Fruit fly (Drosophila melanogaster) whole organism, embryonic: ENCODE measurements around the gene CG31792.

Source experiments
- Awh ChIP-seq: fragments of 200-800 bp; sonication (Bioruptor generic); IDR thresholded peaks from 2 replicates; pipeline ENCODE4, ENCODE4 v1.3.6; 2022; ENCODE audit warnings: missing biosample characterization, missing genetic modification characterization
- BtbVII ChIP-seq: fragments of 200-800 bp; sonication (Bioruptor generic); optimal IDR thresholded peaks from 3 replicates; lab custom pipeline; 2017; ENCODE audit warnings: missing biosample characterization, mild to moderate bottlenecking, missing genetic modification characterization
- CG13624 ChIP-seq: fragments of 200-800 bp; sonication (Bioruptor generic); optimal IDR thresholded peaks from 2 replicates; lab custom pipeline; 2016; ENCODE audit warnings: missing biosample characterization, missing genetic modification characterization
- CG15479 ChIP-seq: fragments of 200-800 bp; sonication (Bioruptor generic); optimal IDR thresholded peaks from 3 replicates; lab custom pipeline; 2019; ENCODE audit warnings: missing biosample characterization, mild to moderate bottlenecking, missing genetic modification characterization, moderate library complexity
- CG15601 ChIP-seq: fragments of 200-800 bp; sonication (Bioruptor generic); optimal IDR thresholded peaks from 3 replicates; lab custom pipeline; 2019; ENCODE audit warnings: missing biosample characterization, mild to moderate bottlenecking, missing genetic modification characterization, moderate library complexity
- CG16815 ChIP-seq: fragments of 200-800 bp; sonication (Bioruptor generic); optimal IDR thresholded peaks from 3 replicates; lab custom pipeline; 2017; ENCODE audit warnings: missing biosample characterization, mild to moderate bottlenecking, missing genetic modification characterization
- CG16863 ChIP-seq: fragments of 200-800 bp; sonication (Bioruptor generic); optimal IDR thresholded peaks from 3 replicates; lab custom pipeline; 2016; ENCODE audit warnings: missing biosample characterization, missing genetic modification characterization
- CG17912 ChIP-seq: fragments of 200-800 bp; sonication (Bioruptor generic); optimal IDR thresholded peaks from 2 replicates; lab custom pipeline; 2018; ENCODE audit warnings: missing biosample characterization, mild to moderate bottlenecking, missing genetic modification characterization
- CG18011 ChIP-seq: fragments of 200-800 bp; sonication (Bioruptor generic); optimal IDR thresholded peaks from 2 replicates; lab custom pipeline; 2017; ENCODE audit warnings: missing biosample characterization, missing genetic modification characterization, mild to moderate bottlenecking, moderate library complexity, missing genotype
- CG18262 ChIP-seq: fragments of 200-800 bp; optimal IDR thresholded peaks from 3 replicates; lab custom pipeline; 2019; ENCODE audit warnings: missing biosample characterization, mild to moderate bottlenecking, missing genetic modification characterization, moderate library complexity
- CG2875 ChIP-seq: fragments of 200-800 bp; sonication (Bioruptor generic); optimal IDR thresholded peaks from 2 replicates; lab custom pipeline; 2017; ENCODE audit warnings: missing biosample characterization, mild to moderate bottlenecking, missing genetic modification characterization, missing genetic modification reagents
- CG3726 ChIP-seq: fragments of 200-800 bp; sonication (Bioruptor generic); IDR thresholded peaks from 3 replicates; pipeline ENCODE4, ENCODE4 v1.3.6; 2022; ENCODE audit warnings: missing biosample characterization, missing genetic modification characterization
- CG43689 ChIP-seq: fragments of 200-800 bp; sonication (Bioruptor generic); IDR thresholded peaks from 2 replicates; pipeline ENCODE4 v1.3.6; 2022; ENCODE audit warnings: missing biosample characterization, missing genetic modification characterization
- CG6791 ChIP-seq: fragments of 200-800 bp; sonication (Bioruptor generic); IDR thresholded peaks from 3 replicates; pipeline ENCODE4 v1.3.6; 2022; ENCODE audit warnings: missing biosample characterization, missing genetic modification characterization; ENCODE audit not compliant: partially characterized antibody
- CG7271 ChIP-seq: fragments of 200-800 bp; sonication (Bioruptor generic); optimal IDR thresholded peaks from 2 replicates; lab custom pipeline; 2018; ENCODE audit warnings: missing biosample characterization, mild to moderate bottlenecking, missing genetic modification characterization, moderate library complexity
- CG7556 ChIP-seq: fragments of 200-800 bp; sonication (Bioruptor generic); optimal IDR thresholded peaks from 2 replicates; lab custom pipeline; 2017; ENCODE audit warnings: missing biosample characterization, mild to moderate bottlenecking, missing genetic modification characterization
- CG8944 ChIP-seq: fragments of 200-800 bp; sonication (Bioruptor generic); optimal IDR thresholded peaks from 3 replicates; lab custom pipeline; 2016; ENCODE audit warnings: missing biosample characterization, missing genetic modification characterization
- CG9932 ChIP-seq: fragments of 200-800 bp; sonication (Bioruptor generic); IDR thresholded peaks from 2 replicates; pipeline ENCODE4 v1.3.6; 2022; ENCODE audit warnings: missing biosample characterization, missing genetic modification characterization
- Dbx ChIP-seq: fragments of 200-800 bp; sonication (Bioruptor generic); IDR thresholded peaks from 3 replicates; pipeline ENCODE4 v1.3.6; 2022; ENCODE audit warnings: missing biosample characterization, missing genetic modification characterization
- Doc2 ChIP-seq: fragments of 200-800 bp; sonication (Bioruptor generic); IDR thresholded peaks from 2 replicates; pipeline ENCODE4 v1.3.6; 2022; ENCODE audit warnings: missing biosample characterization, missing genetic modification characterization
- Dp ChIP-seq: fragments of 200-800 bp; sonication (Bioruptor generic); optimal IDR thresholded peaks from 2 replicates; lab custom pipeline; 2018; ENCODE audit warnings: missing biosample characterization, mild to moderate bottlenecking, missing genetic modification characterization, moderate library complexity
- Ets97D ChIP-seq: fragments of 200-800 bp; sonication (Bioruptor generic); optimal IDR thresholded peaks from 3 replicates; lab custom pipeline; 2016; ENCODE audit warnings: missing biosample characterization, missing genetic modification characterization
- Fer3 ChIP-seq: fragments of 200-800 bp; sonication (Bioruptor generic); optimal IDR thresholded peaks from 2 replicates; lab custom pipeline; 2018; ENCODE audit warnings: missing biosample characterization, mild to moderate bottlenecking, missing genetic modification characterization, moderate library complexity
- HLH3B ChIP-seq: fragments of 200-800 bp; sonication (Bioruptor generic); IDR thresholded peaks from 2 replicates; pipeline ENCODE4 v1.3.6; 2022; ENCODE audit warnings: missing biosample characterization, missing genetic modification characterization
- HmgZ ChIP-seq: fragments of 200-800 bp; sonication (Bioruptor generic); optimal IDR thresholded peaks from 2 replicates; lab custom pipeline; 2018; ENCODE audit warnings: missing biosample characterization, mild to moderate bottlenecking, missing genetic modification characterization
- Hmx ChIP-seq: fragments of 200-800 bp; sonication (Bioruptor generic); optimal IDR thresholded peaks from 2 replicates; lab custom pipeline; 2016; ENCODE audit warnings: missing biosample characterization, missing genetic modification characterization
- Hr51 ChIP-seq, 2 experiments: fragments of 200-800 bp; sonication (Bioruptor generic); optimal IDR thresholded peaks; 2 replicates in 1 of 2; 3 replicates in 1 of 2; lab custom pipeline; 2016 to 2018; ENCODE audit warnings: missing biosample characterization in 2 of 2, missing genetic modification characterization in 2 of 2, mild to moderate bottlenecking in 1 of 2, moderate library complexity in 1 of 2
- Meics ChIP-seq: fragments of 200-800 bp; sonication (Bioruptor generic); optimal IDR thresholded peaks from 2 replicates; lab custom pipeline; 2017; ENCODE audit warnings: missing biosample characterization, mild to moderate bottlenecking, missing genetic modification characterization
- NC2α ChIP-seq: fragments of 200-800 bp; sonication (Bioruptor generic); optimal IDR thresholded peaks from 2 replicates; lab custom pipeline; 2016; ENCODE audit warnings: missing biosample characterization, missing genetic modification characterization
- NfI ChIP-seq: fragments of 200-800 bp; sonication (Bioruptor generic); optimal IDR thresholded peaks from 3 replicates; lab custom pipeline; 2018; ENCODE audit warnings: missing biosample characterization, mild to moderate bottlenecking, missing genetic modification characterization, moderate library complexity
- Ptx1 ChIP-seq: fragments of 200-800 bp; sonication (Bioruptor generic); IDR thresholded peaks from 2 replicates; pipeline ENCODE4 v1.3.6; 2022; ENCODE audit warnings: missing biosample characterization, missing genetic modification characterization
- Rfx ChIP-seq: fragments of 200-800 bp; sonication (Bioruptor generic); IDR thresholded peaks from 2 replicates; pipeline ENCODE4 v1.3.6; 2022; ENCODE audit warnings: missing biosample characterization, missing genetic modification characterization
- Sry-δ ChIP-seq: fragments of 200-800 bp; sonication (Bioruptor generic); optimal IDR thresholded peaks from 2 replicates; lab custom pipeline; 2016; ENCODE audit warnings: missing biosample characterization, missing genetic modification characterization
- Xrp1 ChIP-seq: fragments of 200-800 bp; sonication (Bioruptor generic); IDR thresholded peaks from 2 replicates; pipeline ENCODE4 v1.3.6; 2022; ENCODE audit warnings: missing biosample characterization, missing genetic modification characterization
- ara ChIP-seq: fragments of 200-800 bp; sonication (Bioruptor generic); IDR thresholded peaks from 2 replicates; pipeline ENCODE4 v1.3.6; 2022; ENCODE audit warnings: missing biosample characterization, missing genetic modification characterization
- dmrt11E ChIP-seq: fragments of 200-800 bp; sonication (Bioruptor generic); optimal IDR thresholded peaks from 3 replicates; lab custom pipeline; 2018; ENCODE audit warnings: missing biosample characterization, mild to moderate bottlenecking, missing genetic modification characterization, moderate library complexity
- gsb-n ChIP-seq: fragments of 200-800 bp; sonication (Bioruptor generic); optimal IDR thresholded peaks from 3 replicates; lab custom pipeline; 2018; ENCODE audit warnings: missing biosample characterization, mild to moderate bottlenecking, missing genetic modification characterization
- klu ChIP-seq: fragments of 200-800 bp; sonication (Bioruptor generic); IDR thresholded peaks from 2 replicates; pipeline ENCODE4 v1.3.6; 2022; ENCODE audit warnings: missing biosample characterization, missing genetic modification characterization
- lab ChIP-seq: fragments of 200-800 bp; sonication (Bioruptor generic); optimal IDR thresholded peaks from 3 replicates; lab custom pipeline; 2017; ENCODE audit warnings: missing biosample characterization, missing genetic modification characterization, mild to moderate bottlenecking, moderate library complexity, missing genetic modification reagents
- peb ChIP-seq: fragments of 200-800 bp; sonication (Bioruptor generic); IDR thresholded peaks from 2 replicates; pipeline ENCODE4 v1.3.6; 2022; ENCODE audit warnings: missing biosample characterization, missing genetic modification characterization
- pita ChIP-seq: fragments of 200-800 bp; sonication (Bioruptor generic); optimal IDR thresholded peaks from 2 replicates; lab custom pipeline; 2017; ENCODE audit warnings: missing biosample characterization, mild to moderate bottlenecking, missing genetic modification characterization
- prd ChIP-seq, 3 experiments: fragments of >200 bp in 2 of 3; fragments of 200-800 bp in 1 of 3; sonication (Bioruptor generic) in 1 of 3; optimal IDR thresholded peaks in 2 of 3; IDR thresholded peaks in 1 of 3; 2 replicates in 2 of 3; 3 replicates in 1 of 3; pipeline versions ENCODE4 v1.3.6 to Lab custom; 2017 to 2022; ENCODE audit warnings: missing biosample characterization in 1 of 3, missing genetic modification characterization in 1 of 3
- sisA ChIP-seq: fragments of 200-800 bp; sonication (Bioruptor generic); IDR thresholded peaks from 2 replicates; pipeline ENCODE4 v1.3.6; 2022; ENCODE audit warnings: missing biosample characterization, missing genetic modification characterization
- slp2 ChIP-seq: fragments of 200-800 bp; sonication (Bioruptor generic); optimal IDR thresholded peaks from 2 replicates; lab custom pipeline; 2016; ENCODE audit warnings: missing biosample characterization, missing genetic modification characterization
- ssp ChIP-seq: fragments of 200-800 bp; sonication (Bioruptor generic); IDR thresholded peaks from 2 replicates; pipeline ENCODE4 v1.3.6; 2022; ENCODE audit warnings: missing biosample characterization, missing genetic modification characterization
- toy ChIP-seq: fragments of 200-800 bp; sonication (Bioruptor generic); IDR thresholded peaks from 2 replicates; pipeline ENCODE4 v1.3.6; 2022; ENCODE audit warnings: missing biosample characterization, missing genetic modification characterization
- unpg ChIP-seq: fragments of 200-800 bp; sonication (Bioruptor generic); optimal IDR thresholded peaks from 3 replicates; lab custom pipeline; 2018; ENCODE audit warnings: missing biosample characterization, mild to moderate bottlenecking, missing genetic modification characterization, moderate library complexity
- vvl ChIP-seq: fragments of 200-800 bp; sonication (Bioruptor generic); IDR thresholded peaks from 2 replicates; pipeline ENCODE4 v1.3.6; 2022; ENCODE audit warnings: missing biosample characterization, missing genetic modification characterization
- wdn ChIP-seq: fragments of 200-800 bp; sonication (Bioruptor generic); IDR thresholded peaks from 2 replicates; pipeline ENCODE4 v1.3.6; 2022; ENCODE audit warnings: missing biosample characterization, missing genetic modification characterization

CG31792 gene

DNA sequence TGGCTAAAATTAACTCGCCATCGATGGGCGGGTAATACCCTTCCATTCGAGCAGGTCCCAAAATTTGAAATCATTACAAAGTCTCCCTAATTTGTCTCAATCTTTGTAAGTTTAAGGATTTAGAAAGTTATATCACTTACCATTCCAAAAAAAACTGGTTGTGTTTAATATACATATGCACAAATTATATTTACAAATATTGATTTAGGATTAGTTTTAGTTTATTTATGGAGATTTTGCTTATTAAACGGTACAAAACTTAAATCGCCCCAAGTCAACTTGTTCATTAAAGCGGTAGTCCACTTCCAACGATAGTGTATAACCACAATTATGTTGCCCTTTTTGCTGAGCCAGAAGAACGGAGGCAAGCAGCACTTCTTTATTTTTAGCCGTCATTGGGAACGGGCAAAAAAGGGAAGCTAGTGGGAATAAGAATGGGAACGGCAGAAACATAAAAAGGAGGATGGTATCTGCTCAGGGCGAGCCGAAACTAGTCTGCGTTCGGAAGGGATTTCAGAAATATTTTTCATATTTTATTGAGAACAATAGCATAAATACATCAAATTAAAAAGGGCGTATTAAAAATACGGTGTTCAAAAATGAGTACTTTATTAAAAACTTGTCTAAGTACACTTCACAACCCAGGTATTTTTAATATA is 49.1 kb upstream of the CG31792 start (continued):
- TF ChIP-seq CG43689 (no peak), HLH3B (GFP tag; lab: Robert Waterston, UW) (peak; percentile 49; the same call in 1 of the 2 replicates), Xrp1 (peak; percentile 80), BtbVII (GFP tag; lab: Kevin White, UChicago) (peak; percentile 31), Sry-δ (GFP tag; lab: Kevin White, UChicago) (no peak), Ets97D (GFP tag; lab: Kevin White, UChicago) (no peak), Doc2 (GFP tag; lab: Robert Waterston, UW) (no peak), wdn (no peak), Hmx (no peak), Meics (GFP tag; lab: Kevin White, UChicago) (peak; percentile 7), CG15479 (GFP tag; lab: Kevin White, UChicago) (no peak), pita (GFP tag; lab: Kevin White, UChicago) (no peak), HmgZ (peak; percentile 5), Ptx1 (peak; percentile 67), Dp (GFP tag; lab: Kevin White, UChicago) (no peak), toy (GFP tag; lab: Robert Waterston, UW) (no peak), CG7556 (GFP tag; lab: Kevin White, UChicago) (peak; percentile 87), CG6791 (GFP tag; lab: Robert Waterston, UW) (no peak), Dbx (GFP tag; lab: Robert Waterston, UW) (0 out of 3 replicates have a peak, but pooled peaks have one; percentile 7), ssp (GFP tag; lab: Robert Waterston, UW) (peak; percentile 40), sisA (GFP tag; lab: Robert Waterston, UW) (peak; percentile 57), NC2α (GFP tag; lab: Kevin White, UChicago) (peak; percentile 12), lab (GFP tag; lab: Kevin White, UChicago) (peak; percentile 56), CG13624 (GFP tag; lab: Kevin White, UChicago) (no peak), NfI (GFP tag; lab: Kevin White, UChicago) (peak; percentile 73), CG3726 (GFP tag; lab: Robert Waterston, UW) (no peak), CG7271 (tag; lab: Kevin White, UChicago) (no peak), prd (optimal IDR thresholded peaks at IDR 0.05; lab: Kevin White, UChicago) (no peak), prd (GFP tag; IDR thresholded peaks at IDR 0.05; lab: Robert Waterston, UW) (peak; percentile 63; the same call in 2 of the 3 replicates), peb (GFP tag; lab: Robert Waterston, UW) (peak; percentile 48; the same call in 1 of the 2 replicates), slp2 (peak; percentile 55), CG16863 (GFP tag; lab: Kevin White, UChicago) (no peak), vvl (GFP tag; lab: Robert Waterston, UW) (no peak), gsb-n (tag; lab: Kevin White, UChicago) (peak; percentile 78), Fer3 (tag; lab: Kevin White, UChicago) (peak; percentile 27), CG18262 (tag; lab: Kevin White, UChicago) (peak; percentile 91), CG8944 (no peak), klu (GFP tag; lab: Robert Waterston, UW) (no peak), ara (GFP tag; lab: Robert Waterston, UW) (peak; percentile 30; the same call in 1 of the 2 replicates), CG17912 (GFP tag; lab: Kevin White, UChicago) (no peak), Hr51 (GFP tag; optimal IDR thresholded peaks at IDR 0.05; lab: Kevin White, UChicago) (peak in 1 of 2 experiments; percentile 46), Awh (GFP tag; lab: Robert Waterston, UW) (no peak; the same call in 1 of the 2 replicates), CG18011 (no peak), unpg (GFP tag; lab: Kevin White, UChicago) (peak; percentile 81), CG2875 (peak; percentile 69), CG15601 (tag; lab: Kevin White, UChicago) (peak; percentile 85), CG16815 (GFP tag; lab: Kevin White, UChicago) (peak; percentile 68), Rfx (GFP tag; lab: Robert Waterston, UW) (no peak; the same call in 1 of the 2 replicates), CG9932 (no peak), dmrt11E (peak; percentile 87)
